Fruit fly (Drosophila melanogaster) whole organism, prepupa: ENCODE results near the gene sni.

ENCODE experiments used
- Blimp-1 ChIP-seq: fragments of 200-800 bp; sonication (Bioruptor generic); optimal IDR thresholded peaks from 3 replicates; lab custom pipeline; 2017; ENCODE audit warnings: missing biosample characterization, missing genetic modification characterization, mild to moderate bottlenecking, moderate library complexity, missing genetic modification reagents
- CG1621 ChIP-seq: fragments of 200-800 bp; sonication (Bioruptor generic); optimal IDR thresholded peaks from 3 replicates; lab custom pipeline; 2018; ENCODE audit warnings: missing biosample characterization, mild to moderate bottlenecking, missing genetic modification characterization
- CG16779 ChIP-seq: fragments of 200-800 bp; sonication (Bioruptor generic); optimal IDR thresholded peaks from 3 replicates; lab custom pipeline; 2017; ENCODE audit warnings: missing biosample characterization, mild to moderate bottlenecking, missing genetic modification characterization
- CG3032 ChIP-seq: fragments of 200-800 bp; optimal IDR thresholded peaks from 2 replicates; lab custom pipeline; 2019; ENCODE audit warnings: missing biosample characterization, mild to moderate bottlenecking, missing genetic modification characterization, moderate library complexity
- CG31627 ChIP-seq: fragments of 200-800 bp; sonication (Bioruptor generic); optimal IDR thresholded peaks from 3 replicates; lab custom pipeline; 2016; ENCODE audit warnings: missing biosample characterization, missing genetic modification characterization
- CG32006 ChIP-seq: fragments of 200-800 bp; sonication (Bioruptor generic); optimal IDR thresholded peaks from 3 replicates; lab custom pipeline; 2017; ENCODE audit warnings: missing biosample characterization, mild to moderate bottlenecking, missing genetic modification characterization
- CG34406 ChIP-seq: fragments of 200-800 bp; sonication (Bioruptor generic); optimal IDR thresholded peaks from 3 replicates; lab custom pipeline; 2016; ENCODE audit warnings: missing biosample characterization, missing genetic modification characterization
- CG3919 ChIP-seq: fragments of 200-800 bp; sonication (Bioruptor generic); optimal IDR thresholded peaks from 3 replicates; lab custom pipeline; 2016; ENCODE audit warnings: missing biosample characterization, missing genetic modification characterization
- CG4318 ChIP-seq: fragments of 200-800 bp; sonication (Bioruptor generic); optimal IDR thresholded peaks from 3 replicates; lab custom pipeline; 2017; ENCODE audit warnings: missing biosample characterization, mild to moderate bottlenecking, missing genetic modification characterization
- CG6163 ChIP-seq: fragments of 200-800 bp; sonication (Bioruptor generic); IDR thresholded peaks from 3 replicates; pipeline ENCODE4 v1.3.6; 2022; ENCODE audit warnings: missing biosample characterization, missing genetic modification characterization
- CG6276 ChIP-seq: fragments of 200-800 bp; sonication (Bioruptor generic); optimal IDR thresholded peaks from 2 replicates; lab custom pipeline; 2017; ENCODE audit warnings: missing biosample characterization, mild to moderate bottlenecking, missing genetic modification characterization
- CG8119 ChIP-seq: fragments of 200-800 bp; sonication (Bioruptor generic); IDR thresholded peaks from 3 replicates; pipeline ENCODE4 v1.3.6; 2022; ENCODE audit warnings: missing biosample characterization, missing genetic modification characterization
- CG8632 ChIP-seq: fragments of 200-800 bp; sonication (Bioruptor generic); optimal IDR thresholded peaks from 3 replicates; lab custom pipeline; 2016; ENCODE audit warnings: missing biosample characterization, missing genetic modification characterization
- Eip78C ChIP-seq: fragments of 200-800 bp; sonication (Bioruptor generic); peaks from one replicate; lab custom pipeline; 2016; ENCODE audit warnings: missing biosample characterization, missing genetic modification characterization
- Ets21C ChIP-seq: fragments of 200-800 bp; sonication (Bioruptor generic); optimal IDR thresholded peaks from 3 replicates; lab custom pipeline; 2016; ENCODE audit warnings: missing biosample characterization, missing genetic modification characterization
- Ets96B ChIP-seq: fragments of 200-800 bp; optimal IDR thresholded peaks from 2 replicates; lab custom pipeline; 2019; ENCODE audit warnings: missing biosample characterization, mild to moderate bottlenecking, missing genetic modification characterization, moderate library complexity
- Gug ChIP-seq: fragments of 200-800 bp; sonication (Bioruptor generic); IDR thresholded peaks from 2 replicates; pipeline ENCODE4 v1.3.6; 2022; ENCODE audit warnings: missing biosample characterization, missing genetic modification characterization
- Hr38 ChIP-seq: sonication (Bioruptor generic); optimal IDR thresholded peaks from 2 replicates; lab custom pipeline; 2016; ENCODE audit warnings: missing biosample characterization, missing genetic modification characterization
- Hr39 ChIP-seq: fragments of 200-800 bp; sonication (Bioruptor generic); optimal IDR thresholded peaks from 2 replicates; lab custom pipeline; 2016; ENCODE audit warnings: missing biosample characterization, missing genetic modification characterization
- Hr4 ChIP-seq: fragments of 200-800 bp; sonication (Bioruptor generic); optimal IDR thresholded peaks from 3 replicates; lab custom pipeline; 2016; ENCODE audit warnings: missing biosample characterization, missing genetic modification characterization
- Lpt ChIP-seq: fragments of 200-800 bp; sonication (Bioruptor generic); optimal IDR thresholded peaks from 3 replicates; lab custom pipeline; 2016; ENCODE audit warnings: missing biosample characterization, missing genetic modification characterization
- Met ChIP-seq: fragments of 200-800 bp; sonication (Bioruptor generic); optimal IDR thresholded peaks from 3 replicates; lab custom pipeline; 2016; ENCODE audit warnings: missing biosample characterization, missing genetic modification characterization
- OdsH ChIP-seq: fragments of 200-800 bp; sonication (Bioruptor generic); optimal IDR thresholded peaks from 3 replicates; lab custom pipeline; 2016; ENCODE audit warnings: missing biosample characterization, missing genetic modification characterization
- Smox ChIP-seq: fragments of 200-800 bp; sonication (Bioruptor generic); optimal IDR thresholded peaks from 3 replicates; lab custom pipeline; 2016; ENCODE audit warnings: missing biosample characterization, missing genetic modification characterization
- Sox15 ChIP-seq: fragments of 200-800 bp; sonication (Bioruptor generic); optimal IDR thresholded peaks from 3 replicates; lab custom pipeline; 2016; ENCODE audit warnings: missing biosample characterization, missing genetic modification characterization
- achi ChIP-seq: fragments of 200-800 bp; sonication (Bioruptor generic); optimal IDR thresholded peaks from 3 replicates; lab custom pipeline; 2016; ENCODE audit warnings: missing biosample characterization, missing genetic modification characterization
- acj6 ChIP-seq: fragments of 200-800 bp; sonication (Bioruptor generic); optimal IDR thresholded peaks from 3 replicates; lab custom pipeline; 2016; ENCODE audit warnings: missing biosample characterization, missing genetic modification characterization
- cyc ChIP-seq: fragments of 200-800 bp; sonication (Bioruptor generic); optimal IDR thresholded peaks from 3 replicates; lab custom pipeline; 2016; ENCODE audit warnings: missing biosample characterization, missing genetic modification characterization
- dsx ChIP-seq: fragments of 200-800 bp; optimal IDR thresholded peaks from 3 replicates; lab custom pipeline; 2019; ENCODE audit warnings: missing biosample characterization, mild to moderate bottlenecking, missing genetic modification characterization, moderate library complexity; ENCODE audit not compliant: poor library complexity, severe bottlenecking
- eg ChIP-seq: fragments of 200-800 bp; sonication (Bioruptor generic); IDR thresholded peaks from 3 replicates; pipeline ENCODE4 v1.3.6; 2022; ENCODE audit warnings: missing biosample characterization, missing genetic modification characterization
- esn ChIP-seq: fragments of 200-800 bp; sonication (Bioruptor generic); optimal IDR thresholded peaks from 2 replicates; lab custom pipeline; 2016; ENCODE audit warnings: missing biosample characterization, mild to moderate bottlenecking, missing genetic modification characterization, moderate library complexity
- fd59A ChIP-seq: fragments of 200-800 bp; sonication (Bioruptor generic); optimal IDR thresholded peaks from 2 replicates; lab custom pipeline; 2017; ENCODE audit warnings: missing biosample characterization, mild to moderate bottlenecking, missing genetic modification characterization, missing genetic modification reagents
- lz ChIP-seq: fragments of 200-800 bp; sonication (Bioruptor generic); optimal IDR thresholded peaks from 3 replicates; lab custom pipeline; 2016; ENCODE audit warnings: missing biosample characterization, missing genetic modification characterization
- net ChIP-seq: fragments of 200-800 bp; sonication (Bioruptor generic); optimal IDR thresholded peaks from 3 replicates; lab custom pipeline; 2016; ENCODE audit warnings: missing biosample characterization, missing genetic modification characterization
- pdm3 ChIP-seq: fragments of 200-800 bp; sonication (Bioruptor generic); optimal IDR thresholded peaks from 3 replicates; lab custom pipeline; 2016; ENCODE audit warnings: missing biosample characterization, missing genetic modification characterization
- salr ChIP-seq, 2 experiments: fragments of 200-800 bp; sonication (Bioruptor generic); optimal IDR thresholded peaks; 3 replicates each; lab custom pipeline; 2016 to 2018; ENCODE audit warnings: missing biosample characterization in 2 of 2, missing genetic modification characterization in 2 of 2, mild to moderate bottlenecking in 1 of 2
- spab ChIP-seq: fragments of 200-800 bp; sonication (Bioruptor generic); optimal IDR thresholded peaks from 2 replicates; lab custom pipeline; 2017; ENCODE audit warnings: missing biosample characterization, mild to moderate bottlenecking, missing genetic modification characterization, missing genetic modification reagents
- ss ChIP-seq, 2 experiments: fragments of 200-800 bp; sonication (Bioruptor generic); optimal IDR thresholded peaks; 2 replicates in 1 of 2; 3 replicates in 1 of 2; lab custom pipeline; 2017 to 2018; ENCODE audit warnings: mild to moderate bottlenecking in 2 of 2, missing biosample characterization in 2 of 2, missing genetic modification characterization in 2 of 2, moderate library complexity in 1 of 2
- vri ChIP-seq: fragments of 200-800 bp; sonication (Bioruptor generic); optimal IDR thresholded peaks from 3 replicates; lab custom pipeline; 2016; ENCODE audit warnings: missing biosample characterization, mild to moderate bottlenecking, missing genetic modification characterization

sni gene

dm6 chrX:8229918-8230699 lies 13.7 kb downstream of the sni start (continued):
- TF ChIP-seq Blimp-1 (GFP tag; lab: Kevin White, UChicago): peak; percentile 13
- peak; percentile 34 for TF ChIP-seq CG1621 (tag; lab: Kevin White, UChicago)
- peak; percentile 60 for TF ChIP-seq net (GFP tag; lab: Kevin White, UChicago)
- TF ChIP-seq cyc (GFP tag; lab: Kevin White, UChicago): no peak
- TF ChIP-seq achi (GFP tag; lab: Kevin White, UChicago): peak; percentile 26
- TF ChIP-seq Smox (GFP tag; lab: Kevin White, UChicago): no peak
- TF ChIP-seq spab (GFP tag; lab: Kevin White, UChicago): peak; percentile 35
- no peak for TF ChIP-seq esn
- no peak for TF ChIP-seq CG16779 (tag; lab: Kevin White, UChicago)
- 0 out of 3 replicates have a peak, but pooled peaks have one; percentile 14 for TF ChIP-seq CG8119 (GFP tag; lab: Robert Waterston, UW)
- TF ChIP-seq Hr39: no peak
- peak; percentile 9 for TF ChIP-seq CG32006
- peak; percentile 30 for TF ChIP-seq CG6276 (GFP tag; lab: Kevin White, UChicago)
- TF ChIP-seq acj6: peak; percentile 20
- TF ChIP-seq pdm3 (GFP tag; lab: Kevin White, UChicago): peak; percentile 39
- no peak for TF ChIP-seq Hr38 (GFP tag; lab: Kevin White, UChicago)
- no peak for TF ChIP-seq dsx (GFP tag; lab: Kevin White, UChicago)
- peak; percentile 48 for TF ChIP-seq OdsH (GFP tag; lab: Kevin White, UChicago)
- TF ChIP-seq Lpt: no peak
- TF ChIP-seq CG34406: peak; percentile 49
- peak; percentile 32; the same call in 1 of the 3 replicates for TF ChIP-seq CG6163 (GFP tag; lab: Robert Waterston, UW)
- TF ChIP-seq Ets21C: no peak
- no peak for TF ChIP-seq Ets96B (tag; lab: Kevin White, UChicago)
- no peak for TF ChIP-seq lz (GFP tag; lab: Kevin White, UChicago)
- TF ChIP-seq ss (GFP tag; optimal IDR thresholded peaks at IDR 0.05; lab: Kevin White, UChicago): peak; percentile 57 to 82
- TF ChIP-seq Met: no peak
- no peak for TF ChIP-seq CG31627

dm6 chrX:8227942-8228341 lies 15.9 kb downstream of the sni start:
- TF ChIP-seq Eip78C (GFP tag; lab: Kevin White, UChicago) (peak; percentile 1), eg (GFP tag; lab: Robert Waterston, UW) (no peak)

dm6 chrX:8215855-8216586 lies 27.8 kb downstream of the sni start:
- TF ChIP-seq CG6163 (GFP tag; lab: Robert Waterston, UW): 0 out of 3 replicates have a peak, but pooled peaks have one; percentile 13
- no peak for TF ChIP-seq Sox15 (GFP tag; lab: Kevin White, UChicago)
- peak; percentile 43 for TF ChIP-seq dsx (GFP tag; lab: Kevin White, UChicago)
- TF ChIP-seq, all 60 proteins: peak for 2

- TF ChIP-seq CG32006 (peak; percentile 68), CG6276 (GFP tag; lab: Kevin White, UChicago) (peak; percentile 8), vri (GFP tag; lab: Kevin White, UChicago) (no peak), CG1621 (tag; lab: Kevin White, UChicago) (peak; percentile 7), spab (GFP tag; lab: Kevin White, UChicago) (peak; percentile 71), CG3919 (GFP tag; lab: Kevin White, UChicago) (peak; percentile 39), salr (GFP tag; optimal IDR thresholded peaks at IDR 0.05; lab: Kevin White, UChicago) (peak; percentile 40 to 75), fd59A (GFP tag; lab: Kevin White, UChicago) (peak; percentile 74), CG8119 (GFP tag; lab: Robert Waterston, UW) (no peak; the same call in 2 of the 3 replicates), Gug (GFP tag; lab: Robert Waterston, UW) (no peak), ss (GFP tag; optimal IDR thresholded peaks at IDR 0.05; lab: Kevin White, UChicago) (peak; percentile 32 to 35), Smox (GFP tag; lab: Kevin White, UChicago) (peak; percentile 3), CG16779 (tag; lab: Kevin White, UChicago) (peak; percentile 12), CG8632 (GFP tag; lab: Kevin White, UChicago) (peak; percentile 58), cyc (GFP tag; lab: Kevin White, UChicago) (peak; percentile 5), Hr4 (no peak), net (GFP tag; lab: Kevin White, UChicago) (peak; percentile 20), Blimp-1 (GFP tag; lab: Kevin White, UChicago) (no peak), Hr39 (no peak), Sox15 (GFP tag; lab: Kevin White, UChicago) (no peak), pdm3 (GFP tag; lab: Kevin White, UChicago) (peak; percentile 62), CG3032 (tag; lab: Kevin White, UChicago) (peak; percentile 77), CG4318 (GFP tag; lab: Kevin White, UChicago) (no peak)
These were observed 28.5 kb downstream of the sni start for dm6 chrX:8215094-8215854.
